Fruit fly (Drosophila melanogaster): ENCODE measurements around the gene CG3457.

dm6 chrX:2198272-2198571 lies 10.6 kb downstream of the CG3457 start:
- TF ChIP-seq net (GFP tag; optimal IDR thresholded peaks at IDR 0.05) (no peak), Eip78C (GFP tag) (no peak), Gug (GFP tag; IDR thresholded peaks at IDR 0.05) (no peak), Lpt (GFP tag; optimal IDR thresholded peaks at IDR 0.05) (no peak), CG11294 (GFP tag; IDR thresholded peaks at IDR 0.05) (no peak), CG34406 (GFP tag; optimal IDR thresholded peaks at IDR 0.05) (no peak), achi (GFP tag; optimal IDR thresholded peaks at IDR 0.05) (no peak), lz (GFP tag; optimal IDR thresholded peaks at IDR 0.05) (no peak)

All from whole organism, prepupa.